Fruit fly (Drosophila melanogaster): ENCODE results near the gene XNP.

- TF ChIP-seq CTCF (optimal IDR thresholded peaks at IDR 0.05) (no peak), CG8478 (optimal IDR thresholded peaks at IDR 0.05) (no peak)
Observed at dm6 chr3R:25471853-25472634, 10.6 kb downstream of the XNP start.

Measured in S2 (cell line).